Worm (Caenorhabditis elegans) whole organism, L4/young adult: ENCODE data around the gene Y50E8A.2.

Source experiments
- W03F9.2 ChIP-seq: fragments of 150-350 bp; optimal IDR thresholded peaks from 2 replicates; lab custom pipeline; 2014; ENCODE audit warnings: missing biosample characterization, missing genetic modification characterization
- dao-5 ChIP-seq: sonication (generic microtip); optimal IDR thresholded peaks from 2 replicates; lab custom pipeline; 2016; ENCODE audit warnings: missing genotype, missing genetic modification characterization, moderate library complexity, missing compliant biosample characterization
- him-1 ChIP-seq: sonication (generic microtip); optimal IDR thresholded peaks from 2 replicates; lab custom pipeline; 2016; ENCODE audit warnings: missing genotype, missing genetic modification reagents, missing genetic modification characterization, missing compliant biosample characterization

The Y50E8A.2 gene

DNA sequence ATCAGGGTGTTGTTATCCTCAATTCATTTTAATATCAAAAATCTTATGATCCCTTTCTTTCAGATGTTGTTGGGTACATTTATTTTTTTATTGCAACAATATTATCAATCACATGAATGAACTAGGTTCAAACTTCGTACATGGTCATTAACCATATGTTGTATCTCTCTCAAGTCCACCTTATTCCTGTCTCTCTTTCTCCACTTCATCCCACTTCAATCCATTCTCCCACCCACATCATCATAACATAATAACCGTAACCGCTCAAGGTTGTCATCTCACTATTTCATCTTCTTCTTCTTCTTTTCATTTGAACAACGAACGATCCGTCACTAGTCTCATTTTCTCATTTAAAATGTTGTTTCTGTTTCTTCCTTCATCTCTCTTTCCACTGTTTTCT lies 3.2 kb downstream of the Y50E8A.2 start:
- TF ChIP-seq him-1: no peak
- no peak for TF ChIP-seq dao-5 (tag; lab: Kevin White, UChicago)
- TF ChIP-seq W03F9.2 (tag; lab: Kevin White, UChicago): no peak

DNA sequence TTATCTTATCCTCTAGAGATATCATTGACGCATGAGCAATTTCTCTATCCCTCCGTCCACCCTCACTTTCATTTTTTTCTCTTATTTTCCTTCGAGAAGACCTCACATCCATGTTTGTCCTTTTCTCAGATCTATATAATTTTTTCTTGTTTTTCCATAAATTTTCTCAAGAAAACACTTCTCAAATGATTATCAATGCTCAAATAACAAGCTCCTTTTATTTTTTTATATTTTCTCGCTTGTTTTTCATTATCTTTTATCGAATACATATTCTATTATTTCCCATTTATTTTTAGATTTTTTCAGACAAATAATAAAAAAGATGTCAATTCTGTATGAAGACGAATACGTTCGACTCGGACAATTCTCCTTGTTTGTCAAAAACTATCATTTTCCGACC lies 5.6 kb downstream of the Y50E8A.2 start, which contains the start of gene R08A2.7:
Gene R08A2.7 (plus strand): TSS at position 301 of the 400 bp plus-strand sequence.
- TF ChIP-seq W03F9.2 (tag; lab: Kevin White, UChicago) (no peak), dao-5 (tag; lab: Kevin White, UChicago) (no peak), him-1 (no peak)

DNA sequence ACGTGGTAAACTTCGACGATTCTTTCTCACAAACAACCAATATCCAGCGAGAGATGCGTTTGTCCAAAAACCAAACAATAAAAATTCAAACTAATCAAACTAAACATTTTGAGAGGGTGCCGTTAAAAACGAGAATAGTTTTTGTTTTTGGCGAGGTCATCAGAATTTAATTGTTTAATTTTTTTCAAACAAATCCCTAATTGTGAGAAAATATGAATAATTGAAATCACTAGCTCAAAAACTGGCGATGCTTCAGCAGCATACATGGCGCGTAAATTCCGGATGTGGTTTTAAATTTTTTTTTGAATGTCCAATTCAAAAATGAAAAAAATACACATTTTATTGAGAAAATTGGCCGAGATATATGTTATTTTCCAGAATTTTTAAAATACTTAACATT lies 9.2 kb downstream of the Y50E8A.2 start, which contains the start of gene R08A2.1:
Gene R08A2.1 (minus strand): TSS at position 101 of the 400 bp plus-strand sequence.
- TF ChIP-seq W03F9.2 (tag; lab: Kevin White, UChicago): no peak
- no peak for TF ChIP-seq him-1
- no peak for TF ChIP-seq dao-5 (tag; lab: Kevin White, UChicago)

DNA sequence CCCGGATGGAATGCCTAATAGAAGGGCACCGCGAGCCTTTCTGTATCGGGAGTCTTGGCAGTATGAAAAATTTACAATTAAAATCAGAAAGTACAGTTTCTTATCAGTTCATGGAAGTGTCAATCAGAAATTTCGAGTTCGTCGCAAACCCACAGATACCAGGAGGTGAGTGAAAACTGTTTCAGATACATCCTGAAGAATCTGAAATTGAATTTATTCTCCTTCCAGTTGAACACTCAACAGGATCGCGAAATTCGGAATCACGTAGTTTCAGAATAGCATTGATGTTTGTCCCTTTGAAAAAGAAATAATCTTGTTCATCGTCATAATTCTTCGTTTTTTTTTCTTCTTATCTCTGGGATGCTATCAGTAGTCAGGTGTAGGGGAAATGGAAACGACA lies 12.5 kb downstream of the Y50E8A.2 start, which contains the start of gene fbxa-147:
Gene fbxa-147 (plus strand): TSS at position 386 of the 400 bp plus-strand sequence.
- no peak for TF ChIP-seq him-1

DNA sequence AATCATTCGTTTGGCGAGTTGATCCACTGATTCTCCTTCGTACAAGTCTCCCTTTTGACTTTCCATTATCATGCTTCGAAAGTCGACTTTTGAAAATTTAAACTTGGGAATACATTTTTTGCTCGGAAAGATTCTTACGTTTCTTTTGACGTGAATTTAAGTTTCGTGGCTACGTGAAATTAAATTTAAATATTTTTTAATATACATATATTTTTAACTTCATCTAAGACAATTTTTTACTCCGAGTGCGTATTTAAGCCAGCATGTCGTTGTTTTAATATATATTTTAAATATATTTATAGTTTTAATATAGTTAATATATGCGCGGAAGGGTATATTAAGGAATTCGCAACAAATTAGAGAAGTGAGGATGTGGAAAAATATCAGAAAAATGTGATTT lies 13.0 kb downstream of the Y50E8A.2 start, which contains the start of gene R08A2.2:
Gene R08A2.2 (minus strand): TSS at position 101 of the 400 bp plus-strand sequence.
- TF ChIP-seq dao-5 (tag; lab: Kevin White, UChicago) (no peak), W03F9.2 (tag; lab: Kevin White, UChicago) (no peak), him-1 (no peak)

DNA sequence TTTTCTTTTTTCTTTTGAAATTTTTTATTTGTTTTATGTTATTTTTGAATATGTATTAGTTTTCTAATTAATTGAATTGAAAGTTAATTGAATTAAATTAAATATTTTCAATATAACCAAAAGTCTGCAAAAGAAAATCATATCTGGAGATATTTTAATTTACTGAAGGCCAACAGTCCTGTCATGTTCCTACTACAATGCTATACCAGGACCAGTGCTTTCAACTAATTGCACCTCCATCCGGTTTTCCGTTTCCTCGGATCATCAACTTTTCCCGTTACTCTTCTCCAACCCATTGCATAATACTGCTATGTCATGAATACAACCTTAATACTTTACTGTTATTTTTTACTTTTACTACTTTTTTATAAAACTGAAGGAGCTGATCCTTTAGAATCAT lies 16.3 kb downstream of the Y50E8A.2 start, which contains the start of gene R08A2.5:
Gene R08A2.5 (plus strand): TSS at position 301 of the 400 bp plus-strand sequence.
- TF ChIP-seq dao-5 (tag; lab: Kevin White, UChicago) (no peak), him-1 (no peak), W03F9.2 (tag; lab: Kevin White, UChicago) (no peak)

DNA sequence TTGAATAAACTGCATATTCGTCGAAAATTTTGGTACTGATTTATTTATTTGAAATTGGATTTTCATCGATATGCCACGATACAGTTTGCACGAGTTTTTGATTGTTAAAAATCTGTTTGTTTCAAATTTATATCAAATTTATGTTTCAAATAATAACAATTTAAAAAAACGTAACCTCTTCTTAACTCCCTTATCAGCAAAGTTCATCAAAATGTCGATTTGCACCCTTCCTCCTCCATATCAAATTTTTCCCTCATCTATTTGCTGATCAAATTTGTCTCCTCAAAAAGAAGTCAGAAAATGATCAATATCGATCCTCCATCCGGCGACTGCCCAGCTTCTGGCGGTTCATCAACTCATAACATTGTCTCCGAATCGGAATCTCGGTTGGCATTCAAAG lies 17.6 kb downstream of the Y50E8A.2 start, which contains the start of gene ssp-33:
Gene ssp-33 (plus strand): TSS at position 301 of the 400 bp plus-strand sequence.
- TF ChIP-seq W03F9.2 (tag; lab: Kevin White, UChicago): no peak
- no peak for TF ChIP-seq dao-5 (tag; lab: Kevin White, UChicago)
- no peak for TF ChIP-seq him-1

DNA sequence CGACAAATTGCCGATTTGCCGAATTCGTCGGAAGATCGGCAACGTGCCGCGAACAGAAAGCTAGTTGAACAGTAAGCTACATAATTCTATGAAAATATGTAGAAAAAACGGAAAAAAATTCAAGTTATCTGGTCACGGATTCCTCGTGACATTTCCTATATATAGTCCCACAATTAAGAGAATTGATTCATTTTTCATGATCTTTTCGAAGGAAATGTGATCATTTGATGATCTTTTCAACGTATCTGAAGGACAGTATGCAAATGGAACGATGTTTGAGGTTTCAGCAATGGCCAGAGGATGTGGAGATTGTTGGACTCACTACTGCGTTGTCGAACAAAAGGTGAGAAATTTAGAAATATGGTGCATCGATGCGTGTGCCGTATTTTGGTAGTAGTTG lies 20.7 kb downstream of the Y50E8A.2 start, which contains the start of gene R08A2.9:
Gene R08A2.9 (plus strand): TSS at position 301 of the 400 bp plus-strand sequence.
- no peak for TF ChIP-seq dao-5 (tag; lab: Kevin White, UChicago)
- no peak for TF ChIP-seq W03F9.2 (tag; lab: Kevin White, UChicago)
- no peak for TF ChIP-seq him-1

DNA sequence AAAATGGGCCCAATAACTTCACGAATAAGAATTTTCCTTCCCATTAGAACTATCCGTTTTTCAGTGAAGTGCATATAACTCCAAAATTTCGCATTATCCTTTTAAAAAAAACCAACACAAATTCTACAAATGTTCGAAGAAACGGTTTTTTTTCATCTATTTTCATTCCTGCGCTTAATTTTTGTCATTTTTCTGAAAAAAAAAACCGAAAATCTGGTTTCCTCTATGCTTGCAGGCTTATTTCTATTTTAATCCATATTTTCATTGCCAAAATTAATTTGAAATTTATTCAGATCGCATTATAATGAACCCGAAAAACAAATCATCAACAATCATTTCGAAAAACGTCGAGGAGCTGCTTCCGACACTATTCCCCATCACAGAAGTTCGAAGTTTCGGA lies 30.0 kb downstream of the Y50E8A.2 start, which contains the start of gene set-5:
Gene set-5 (plus strand): TSS at position 301 of the 400 bp plus-strand sequence.
- TF ChIP-seq W03F9.2 (tag; lab: Kevin White, UChicago): no peak

DNA sequence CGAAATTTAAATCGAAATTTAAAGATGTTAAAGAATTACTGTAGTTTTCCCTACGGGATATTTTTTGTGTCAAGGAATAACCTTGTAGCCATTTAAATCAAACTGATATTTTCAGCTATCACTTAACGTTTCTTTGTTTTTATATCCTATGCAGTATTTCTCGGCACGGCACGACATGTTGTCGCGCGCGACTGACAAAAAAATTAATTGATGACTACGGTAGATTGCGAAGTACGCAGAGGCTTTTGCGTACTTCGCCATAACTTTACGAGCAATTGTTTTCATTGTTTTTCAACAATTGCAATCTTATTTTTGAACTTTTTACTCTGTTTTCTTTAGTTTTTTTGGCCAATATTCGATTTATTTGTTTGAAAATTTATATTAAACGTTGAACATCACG lies 30.6 kb downstream of the Y50E8A.2 start:
- no peak for TF ChIP-seq him-1
- no peak for TF ChIP-seq dao-5 (tag; lab: Kevin White, UChicago)
- no peak for TF ChIP-seq W03F9.2 (tag; lab: Kevin White, UChicago)

DNA sequence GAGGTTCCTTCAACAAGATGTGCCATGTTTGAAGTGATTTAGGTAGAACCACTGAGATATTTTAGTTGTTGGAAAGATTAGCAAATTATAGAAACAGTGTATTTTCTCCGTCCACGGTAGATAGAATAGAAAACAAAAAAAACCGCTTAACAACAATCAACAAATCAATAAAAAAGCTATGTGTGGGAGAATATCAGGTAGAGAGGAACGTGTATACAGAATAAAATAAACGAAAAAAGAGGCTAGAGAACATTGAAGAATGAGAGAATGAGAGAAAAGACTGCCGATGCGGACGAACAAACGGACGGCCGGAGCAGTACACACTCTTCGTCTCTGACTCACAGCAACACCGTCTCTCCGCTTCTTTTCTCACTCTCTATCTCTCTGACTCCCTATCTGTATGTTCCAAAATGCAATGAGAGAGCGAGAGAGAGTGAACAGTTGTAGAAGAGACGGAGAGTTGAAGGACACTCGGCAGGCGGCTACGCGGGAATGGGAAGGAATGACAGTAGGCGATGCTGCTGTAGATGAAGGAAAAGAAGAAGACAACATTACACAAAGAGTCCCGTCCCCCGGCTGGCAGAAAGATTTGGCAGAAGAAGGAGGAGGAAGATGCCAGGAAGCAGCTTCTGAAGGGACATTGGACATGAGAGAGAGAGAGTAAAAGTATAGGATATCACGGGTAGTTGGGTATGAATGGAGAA lies 31.9 kb downstream of the Y50E8A.2 start, which contains the start of gene unc-112:
Gene unc-112 (minus strand): TSS at position 51 of the 704 bp plus-strand sequence.
- TF ChIP-seq him-1 (peak; percentile 50), dao-5 (tag; lab: Kevin White, UChicago) (no peak), W03F9.2 (tag; lab: Kevin White, UChicago) (peak; percentile 77)

DNA sequence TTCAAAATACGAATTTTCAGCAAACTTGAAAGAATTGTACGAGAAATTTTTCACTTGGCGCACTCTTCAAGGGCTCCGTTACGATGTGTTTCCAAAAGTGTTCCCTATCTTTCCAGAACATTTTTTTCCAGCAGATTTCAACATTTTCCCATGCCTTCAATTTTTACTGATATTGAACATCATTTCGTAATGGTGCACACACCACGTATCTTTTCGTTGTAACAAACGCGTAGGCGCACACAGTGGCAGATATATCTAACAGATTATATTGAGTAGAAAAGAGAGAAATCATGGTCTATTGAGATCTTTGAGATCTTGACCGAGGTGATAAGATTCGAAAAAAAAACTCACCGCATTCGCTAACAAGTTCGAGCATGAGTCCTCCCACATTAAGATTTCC lies 32.9 kb downstream of the Y50E8A.2 start:
- TF ChIP-seq W03F9.2 (tag; lab: Kevin White, UChicago): no peak

DNA sequence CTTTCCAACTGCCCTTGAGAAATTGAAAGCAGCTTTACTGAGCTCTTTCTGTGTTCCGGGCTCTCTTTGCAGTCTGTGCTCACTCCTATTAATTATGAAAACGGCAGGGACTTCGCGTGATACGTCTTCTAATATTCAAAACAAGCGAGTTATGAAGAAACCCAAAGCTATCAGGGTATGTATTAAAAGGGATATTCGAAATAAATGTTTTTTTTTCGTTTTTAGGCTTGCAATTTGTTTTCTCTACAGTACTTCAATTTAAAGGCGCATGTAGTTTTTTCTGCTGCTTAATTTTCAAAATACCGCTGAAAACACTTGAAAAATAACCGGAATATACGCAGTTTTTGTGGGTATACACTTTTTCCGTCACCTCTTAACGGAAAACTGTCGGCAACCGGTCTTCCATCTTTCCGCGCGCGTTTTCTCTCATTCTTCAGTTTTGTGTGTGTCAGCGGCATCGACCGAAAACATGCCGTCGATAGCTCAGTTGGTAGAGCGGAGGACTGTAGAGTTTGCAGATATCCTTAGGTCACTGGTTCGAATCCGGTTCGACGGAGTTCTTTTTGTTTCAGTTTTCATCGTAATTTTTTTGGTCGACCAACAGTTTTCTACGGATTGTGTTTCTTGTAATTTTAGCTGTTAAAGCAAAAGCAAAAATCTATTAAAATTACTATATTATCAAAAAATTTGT lies 39.4 kb downstream of the Y50E8A.2 start, which contains the start of gene gasr-8:
Gene gasr-8 (plus strand): TSS at position 51 of the 691 bp plus-strand sequence.
- TF ChIP-seq him-1 (no peak), dao-5 (tag; lab: Kevin White, UChicago) (no peak), W03F9.2 (tag; lab: Kevin White, UChicago) (no peak)
